Worm (Caenorhabditis elegans): ENCODE measurements around the gene H04D03.4.

H04D03.4 gene

DNA sequence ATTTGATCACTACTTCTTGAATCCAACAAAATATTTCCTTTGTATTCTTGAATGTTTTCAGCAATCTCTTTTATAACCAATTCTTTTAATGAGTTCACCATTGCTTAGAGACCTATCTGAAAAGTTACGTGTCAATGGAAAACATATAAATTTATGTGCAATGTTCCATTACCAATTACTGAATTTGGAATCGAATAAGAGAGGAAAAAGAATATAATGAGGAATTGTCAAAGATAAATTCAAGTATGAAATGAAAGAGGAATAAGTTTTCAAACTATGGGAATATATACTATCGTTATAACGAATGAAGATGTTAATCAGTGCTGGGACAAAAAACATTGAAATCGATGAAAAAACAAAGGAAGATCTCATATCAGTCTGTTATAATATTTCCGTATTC is at the start of gene H04D03.4:
Gene H04D03.4, minus strand, starts transcription at position 101 of the 400 bp plus-strand sequence.
- TF ChIP-seq bed-3 (GFP tag; optimal IDR thresholded peaks at IDR 0.05), result no peak
- TF ChIP-seq sem-2 (GFP tag; optimal IDR thresholded peaks at IDR 0.05), result no peak
- TF ChIP-seq ceh-83 (GFP tag; optimal IDR thresholded peaks at IDR 0.05), result no peak
- TF ChIP-seq flh-1 (GFP tag; optimal IDR thresholded peaks at IDR 0.05), result no peak
- TF ChIP-seq lin-13 (tag; optimal IDR thresholded peaks at IDR 0.05), result no peak
- no peak for TF ChIP-seq hlh-1 (tag; optimal IDR thresholded peaks at IDR 0.05)
- no peak for TF ChIP-seq nhr-28 (tag; optimal IDR thresholded peaks at IDR 0.05)
- TF ChIP-seq unc-62 (GFP tag; optimal IDR thresholded peaks at IDR 0.05), result no peak
- no peak for TF ChIP-seq ces-1 (GFP tag; optimal IDR thresholded peaks at IDR 0.05)
- no peak for TF ChIP-seq mls-2 (tag; optimal IDR thresholded peaks at IDR 0.05)
- TF ChIP-seq snpc-4 (tag; optimal IDR thresholded peaks at IDR 0.05), result no peak
- no peak for TF ChIP-seq unc-120 (tag; optimal IDR thresholded peaks at IDR 0.05; ENCODE audit: poor library complexity, severe bottlenecking)
- TF ChIP-seq nhr-237 (tag; optimal IDR thresholded peaks at IDR 0.05), result no peak
- TF ChIP-seq lsy-2 (tag; optimal IDR thresholded peaks at IDR 0.05), result no peak
- no peak for TF ChIP-seq zip-8 (tag; optimal IDR thresholded peaks at IDR 0.05)
- TF ChIP-seq unc-39 (tag; optimal IDR thresholded peaks at IDR 0.05), result no peak
- no peak for TF ChIP-seq ztf-11 (tag; optimal IDR thresholded peaks at IDR 0.05)
- no peak for TF ChIP-seq M03D4.4 (tag; optimal IDR thresholded peaks at IDR 0.05)
- no peak for TF ChIP-seq elt-1 (tag; optimal IDR thresholded peaks at IDR 0.05; ENCODE audit: borderline replicate concordance, insufficient read depth)
- TF ChIP-seq nhr-76 (tag; optimal IDR thresholded peaks at IDR 0.05), result no peak

DNA sequence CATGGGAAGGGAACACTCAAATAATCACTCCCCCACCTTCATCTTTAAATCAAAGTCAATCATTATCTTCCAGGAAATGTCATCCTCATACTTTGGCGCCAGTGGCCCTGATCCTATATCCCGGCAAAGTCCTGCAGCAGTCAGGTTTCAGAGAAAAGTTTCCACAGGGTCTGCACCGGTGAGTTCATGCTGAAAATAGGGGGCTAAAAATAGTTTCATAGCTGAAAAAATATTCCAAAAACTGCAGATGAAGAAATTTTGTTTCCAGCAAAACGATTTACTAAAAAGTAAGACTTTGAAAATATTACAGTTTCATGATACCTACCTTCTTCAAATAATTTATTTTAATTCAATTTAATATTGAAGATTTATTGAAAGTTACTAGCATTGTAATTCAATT is 37.1 kb upstream of the H04D03.4 start, which contains the start of gene ptr-25:
Gene ptr-25, plus strand, starts transcription at position 73 of the 400 bp plus-strand sequence.
- TF ChIP-seq lsy-2 (tag; optimal IDR thresholded peaks at IDR 0.05) (no peak), drap-1 (GFP tag; optimal IDR thresholded peaks at IDR 0.05) (no peak), ztf-11 (tag; optimal IDR thresholded peaks at IDR 0.05) (no peak), ces-1 (GFP tag; optimal IDR thresholded peaks at IDR 0.05) (no peak), unc-62 (GFP tag; optimal IDR thresholded peaks at IDR 0.05) (no peak), M03D4.4 (tag; optimal IDR thresholded peaks at IDR 0.05) (no peak), mab-5 (tag; optimal IDR thresholded peaks at IDR 0.05) (no peak), mep-1 (tag; optimal IDR thresholded peaks at IDR 0.05) (no peak), unc-120 (tag; optimal IDR thresholded peaks at IDR 0.05; ENCODE audit: poor library complexity, severe bottlenecking) (no peak), nhr-12 (tag; optimal IDR thresholded peaks at IDR 0.05) (no peak), nhr-237 (tag; optimal IDR thresholded peaks at IDR 0.05) (no peak), pha-4 (tag; optimal IDR thresholded peaks at IDR 0.05) (no peak), unc-39 (tag; optimal IDR thresholded peaks at IDR 0.05) (no peak), mls-2 (tag; optimal IDR thresholded peaks at IDR 0.05) (no peak), lin-13 (tag; optimal IDR thresholded peaks at IDR 0.05) (no peak), sem-2 (GFP tag; optimal IDR thresholded peaks at IDR 0.05) (no peak), tbx-8 (GFP tag; optimal IDR thresholded peaks at IDR 0.05) (no peak), nhr-76 (tag; optimal IDR thresholded peaks at IDR 0.05) (no peak)

DNA sequence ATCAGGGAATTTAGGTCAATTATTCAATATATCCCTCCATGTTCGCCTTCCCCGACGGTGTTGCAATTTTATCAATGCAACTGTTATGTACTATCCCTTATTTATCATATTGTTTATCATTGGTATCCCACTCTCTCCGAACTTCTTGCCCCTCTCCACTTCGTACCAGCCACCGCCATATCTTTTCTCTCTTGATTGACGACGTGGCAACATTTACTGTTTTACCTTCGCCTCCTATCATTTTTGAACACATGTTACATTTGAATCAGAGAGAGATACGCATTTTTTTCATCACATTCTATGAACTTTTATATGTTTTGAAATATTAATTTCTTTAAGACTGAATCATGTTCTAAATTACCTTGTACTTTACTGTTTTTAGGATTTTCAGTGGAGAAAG is 35.5 kb upstream of the H04D03.4 start:
- TF ChIP-seq cnd-1 (tag; optimal IDR thresholded peaks at IDR 0.05) (no peak), snpc-4 (tag; optimal IDR thresholded peaks at IDR 0.05) (no peak), nhr-2 (tag; optimal IDR thresholded peaks at IDR 0.05) (no peak), ces-1 (GFP tag; optimal IDR thresholded peaks at IDR 0.05) (no peak), unc-120 (tag; optimal IDR thresholded peaks at IDR 0.05; ENCODE audit: poor library complexity, severe bottlenecking) (no peak), ceh-83 (GFP tag; optimal IDR thresholded peaks at IDR 0.05) (no peak), nhr-76 (tag; optimal IDR thresholded peaks at IDR 0.05) (no peak), blmp-1 (tag; optimal IDR thresholded peaks at IDR 0.05) (no peak), zip-8 (tag; optimal IDR thresholded peaks at IDR 0.05) (no peak), lsy-2 (tag; optimal IDR thresholded peaks at IDR 0.05) (no peak), drap-1 (GFP tag; optimal IDR thresholded peaks at IDR 0.05) (no peak), nhr-28 (tag; optimal IDR thresholded peaks at IDR 0.05) (no peak), lin-32 (GFP tag; optimal IDR thresholded peaks at IDR 0.05) (no peak), elt-3 (tag; optimal IDR thresholded peaks at IDR 0.05) (no peak), nhr-237 (tag; optimal IDR thresholded peaks at IDR 0.05) (no peak)

DNA sequence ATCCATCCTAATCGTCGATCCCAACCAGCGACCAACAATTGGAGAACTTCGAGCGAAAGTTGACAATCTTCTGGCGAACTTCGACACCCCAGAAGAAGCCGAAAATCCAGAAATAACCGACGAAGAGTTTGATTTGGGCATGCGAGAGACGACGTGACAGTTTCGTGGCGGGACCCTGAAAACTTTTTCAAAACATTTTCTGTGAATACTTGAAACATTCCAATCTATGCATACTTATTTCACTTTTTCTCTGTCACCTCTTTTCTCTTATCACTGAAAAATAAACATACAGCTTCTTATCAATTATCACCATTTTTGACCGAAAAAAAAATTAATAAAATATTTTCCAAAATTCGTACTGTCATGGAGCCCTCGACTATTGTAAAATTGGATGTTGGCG is 31.1 kb upstream of the H04D03.4 start, which contains the start of gene D2045.8:
Gene D2045.8, plus strand, starts transcription at position 301 of the 400 bp plus-strand sequence.
- TF ChIP-seq nhr-12 (tag; optimal IDR thresholded peaks at IDR 0.05), result no peak
- TF ChIP-seq cnd-1 (tag; optimal IDR thresholded peaks at IDR 0.05), result no peak
- no peak for TF ChIP-seq mls-2 (tag; optimal IDR thresholded peaks at IDR 0.05)
- no peak for TF ChIP-seq ztf-11 (tag; optimal IDR thresholded peaks at IDR 0.05)
- TF ChIP-seq ceh-43 (GFP tag; optimal IDR thresholded peaks at IDR 0.05), result no peak
- no peak for TF ChIP-seq nhr-76 (tag; optimal IDR thresholded peaks at IDR 0.05)
- no peak for TF ChIP-seq elt-1 (tag; optimal IDR thresholded peaks at IDR 0.05; ENCODE audit: borderline replicate concordance, insufficient read depth)
- TF ChIP-seq bed-3 (GFP tag; optimal IDR thresholded peaks at IDR 0.05), result no peak
- TF ChIP-seq lin-32 (GFP tag; optimal IDR thresholded peaks at IDR 0.05), result no peak
- no peak for TF ChIP-seq lsy-2 (tag; optimal IDR thresholded peaks at IDR 0.05)
- TF ChIP-seq nhr-28 (tag; optimal IDR thresholded peaks at IDR 0.05), result no peak
- no peak for TF ChIP-seq mab-5 (tag; optimal IDR thresholded peaks at IDR 0.05)
- no peak for TF ChIP-seq drap-1 (GFP tag; optimal IDR thresholded peaks at IDR 0.05)
- no peak for TF ChIP-seq lin-13 (tag; optimal IDR thresholded peaks at IDR 0.05)
- no peak for TF ChIP-seq snpc-4 (tag; optimal IDR thresholded peaks at IDR 0.05)
- no peak for TF ChIP-seq ceh-39 (tag; optimal IDR thresholded peaks at IDR 0.05)
- TF ChIP-seq M03D4.4 (tag; optimal IDR thresholded peaks at IDR 0.05), result no peak
- TF ChIP-seq ham-2 (GFP tag; optimal IDR thresholded peaks at IDR 0.05), result no peak
